Worm (Caenorhabditis elegans) whole organism, young adult: ENCODE results near the gene D2045.8.

Experiments
- B0019.2 ChIP-seq: fragments of 200-800 bp; sonication (Bioruptor generic); conservative IDR thresholded peaks from 2 replicates; pipeline ENCODE4 v1.3.6; 2022; ENCODE audit warnings: missing genetic modification reagents, missing genetic modification characterization, missing compliant biosample characterization
- B0035.1 ChIP-seq: sonication (generic microtip); optimal IDR thresholded peaks from 2 replicates; lab custom pipeline; 2016; ENCODE audit warnings: missing genetic modification characterization, mild to moderate bottlenecking, missing compliant biosample characterization, missing genotype, missing genetic modification reagents
- B0336.3 ChIP-seq: fragments of 200-800 bp; sonication (Bioruptor generic); IDR thresholded peaks from 2 replicates; pipeline ENCODE4 v1.3.6; 2022; ENCODE audit warnings: missing genetic modification characterization, missing compliant biosample characterization
- C06A6.2 ChIP-seq: fragments of 200-800 bp; sonication (Bioruptor generic); conservative IDR thresholded peaks from 2 replicates; pipeline ENCODE4 v1.3.6; 2022; ENCODE audit warnings: missing genetic modification characterization, missing compliant biosample characterization
- D2030.7 ChIP-seq: fragments of 200-800 bp; sonication (Bioruptor generic); IDR thresholded peaks from 2 replicates; pipeline ENCODE4 v1.3.6; 2022; ENCODE audit warnings: missing genetic modification reagents, missing genetic modification characterization, missing compliant biosample characterization
- F33H1.4 ChIP-seq: fragments of 200-800 bp; sonication (Bioruptor generic); IDR thresholded peaks from 2 replicates; pipeline ENCODE4 v1.3.6; 2022; ENCODE audit warnings: missing genetic modification reagents, missing genetic modification characterization, missing compliant biosample characterization
- F37B4.10 ChIP-seq: fragments of 200-800 bp; sonication (Bioruptor generic); IDR thresholded peaks from 2 replicates; pipeline ENCODE4 v1.3.6; 2022; ENCODE audit warnings: missing genetic modification characterization, missing compliant biosample characterization
- F49E8.2 ChIP-seq: sonication (generic microtip); optimal IDR thresholded peaks from 3 replicates; lab custom pipeline; 2017; ENCODE audit warnings: missing genetic modification characterization, mild to moderate bottlenecking, missing compliant biosample characterization, antibody characterized with exemption, moderate library complexity; ENCODE audit not compliant: insufficient read depth
- F52B5.7 ChIP-seq: sonication (generic microtip); optimal IDR thresholded peaks from 2 replicates; lab custom pipeline; 2016; ENCODE audit warnings: mild to moderate bottlenecking, missing genetic modification characterization, missing compliant biosample characterization
- T26A5.8 ChIP-seq: sonication (generic microtip); optimal IDR thresholded peaks from 2 replicates; lab custom pipeline; 2016; ENCODE audit warnings: missing genetic modification characterization, missing compliant biosample characterization
- Y53G8AR.9 ChIP-seq: fragments of 200-800 bp; sonication (Bioruptor generic); conservative IDR thresholded peaks from 2 replicates; pipeline ENCODE4 v1.3.6; 2022; ENCODE audit warnings: missing genetic modification reagents, missing genetic modification characterization, missing compliant biosample characterization
- Y56A3A.18 ChIP-seq: fragments of 200-800 bp; sonication (Bioruptor generic); IDR thresholded peaks from 2 replicates; pipeline ENCODE4 v1.3.6; 2022; ENCODE audit warnings: missing genetic modification reagents, missing genetic modification characterization, missing compliant biosample characterization
- Y67H2A.10 ChIP-seq: fragments of 200-800 bp; sonication (Bioruptor generic); conservative IDR thresholded peaks from 2 replicates; pipeline ENCODE4 v1.3.6; 2022; ENCODE audit warnings: missing genetic modification reagents, missing genetic modification characterization, missing compliant biosample characterization
- Y95B8A.8 ChIP-seq: fragments of 200-800 bp; sonication (Bioruptor generic); IDR thresholded peaks from 2 replicates; pipeline ENCODE4 v1.3.6; 2022; ENCODE audit warnings: missing genetic modification reagents, missing genetic modification characterization, missing compliant biosample characterization
- ama-1 ChIP-seq, 3 experiments: fragments of 150-350 bp in 1 of 3; sonication (generic microtip) in 2 of 3; optimal IDR thresholded peaks; 2 replicates each; lab custom pipeline; 2014 to 2018; ENCODE audit warnings: missing biosample characterization in 2 of 3, missing genetic modification characterization in 2 of 3, missing genetic modification reagents in 2 of 3
- athp-1 ChIP-seq: sonication (generic microtip); optimal IDR thresholded peaks from 2 replicates; lab custom pipeline; 2017; ENCODE audit warnings: mild to moderate bottlenecking, missing genetic modification characterization, missing compliant biosample characterization
- attf-3 ChIP-seq: fragments of 200-800 bp; sonication (Bioruptor generic); conservative IDR thresholded peaks from 2 replicates; pipeline ENCODE4 v1.3.6; 2022; ENCODE audit warnings: missing genetic modification reagents, missing genetic modification characterization, missing compliant biosample characterization
- ccch-3 ChIP-seq: fragments of 200-800 bp; sonication (Bioruptor generic); optimal IDR thresholded peaks from 2 replicates; lab custom pipeline; 2018; ENCODE audit warnings: mild to moderate bottlenecking, missing genetic modification characterization, missing compliant biosample characterization
- ceh-100 ChIP-seq: fragments of 200-800 bp; sonication (Bioruptor generic); IDR thresholded peaks from 2 replicates; pipeline ENCODE4 v1.3.6; 2022; ENCODE audit warnings: missing genetic modification reagents, missing genetic modification characterization, missing compliant biosample characterization
- ceh-58 ChIP-seq: fragments of 200-800 bp; sonication (Bioruptor generic); IDR thresholded peaks from 2 replicates; pipeline ENCODE4 v1.3.6; 2022; ENCODE audit warnings: missing genetic modification characterization, missing compliant biosample characterization
- ceh-91 ChIP-seq: fragments of 200-800 bp; sonication (Bioruptor generic); IDR thresholded peaks from 2 replicates; pipeline ENCODE4 v1.3.6; 2022; ENCODE audit warnings: missing genetic modification reagents, missing genetic modification characterization, missing compliant biosample characterization
- dpl-1 ChIP-seq: fragments of 150-350 bp; optimal IDR thresholded peaks from 2 replicates; lab custom pipeline; 2014; ENCODE audit warnings: missing biosample characterization, missing genetic modification reagents, missing genetic modification characterization
- efl-1 ChIP-seq: fragments of 150-350 bp; optimal IDR thresholded peaks from 2 replicates; lab custom pipeline; 2014; ENCODE audit warnings: missing biosample characterization, missing genetic modification reagents, missing genetic modification characterization
- egl-44 ChIP-seq: fragments of 200-800 bp; sonication (Bioruptor generic); IDR thresholded peaks from 2 replicates; pipeline ENCODE4 v1.3.6; 2022; ENCODE audit warnings: missing genetic modification reagents, missing genetic modification characterization, missing compliant biosample characterization
- egrh-3 ChIP-seq: fragments of 200-800 bp; sonication (Bioruptor generic); IDR thresholded peaks from 2 replicates; pipeline ENCODE4 v1.3.6; 2022; ENCODE audit warnings: missing genetic modification reagents, missing genetic modification characterization, missing compliant biosample characterization
- ekl-4 ChIP-seq: fragments of 200-800 bp; sonication (Bioruptor generic); IDR thresholded peaks from 2 replicates; pipeline ENCODE4 v1.3.6; 2022; ENCODE audit warnings: missing genetic modification reagents, missing genetic modification characterization, missing compliant biosample characterization
- hmg-20 ChIP-seq: fragments of 200-800 bp; sonication (Bioruptor generic); IDR thresholded peaks from 2 replicates; pipeline ENCODE4 v1.3.6; 2022; ENCODE audit warnings: missing genetic modification reagents, missing genetic modification characterization, missing compliant biosample characterization
- lag-1 ChIP-seq: fragments of 200-800 bp; sonication (Bioruptor generic); IDR thresholded peaks from 2 replicates; pipeline ENCODE4 v1.3.6; 2022; ENCODE audit warnings: missing genetic modification reagents, missing genetic modification characterization, missing compliant biosample characterization
- let-607 ChIP-seq, 2 experiments: fragments of 200-800 bp in 1 of 2; sonication (Bioruptor generic) in 1 of 2; sonication (generic microtip) in 1 of 2; optimal IDR thresholded peaks; 2 replicates each; lab custom pipeline; 2016 to 2018; ENCODE audit warnings: mild to moderate bottlenecking in 2 of 2, missing compliant biosample characterization in 2 of 2, missing genetic modification characterization in 2 of 2, moderate library complexity in 2 of 2, missing genotype in 1 of 2
- lin-35 ChIP-seq, 3 experiments: fragments of 150-350 bp in 2 of 3; sonication (generic microtip) in 1 of 3; optimal IDR thresholded peaks; 2 replicates each; lab custom pipeline; 2014 to 2018; ENCODE audit warnings: missing biosample characterization in 3 of 3, missing genetic modification characterization in 3 of 3, missing genetic modification reagents in 3 of 3
- lsl-1 ChIP-seq: fragments of 200-800 bp; sonication (Bioruptor generic); optimal IDR thresholded peaks from 2 replicates; lab custom pipeline; 2018; ENCODE audit warnings: mild to moderate bottlenecking, missing genetic modification characterization, moderate library complexity, missing compliant biosample characterization
- nfya-2 ChIP-seq: fragments of 200-800 bp; sonication (Bioruptor generic); IDR thresholded peaks from 2 replicates; pipeline ENCODE4 v1.3.6; 2022; ENCODE audit warnings: missing genetic modification reagents, missing genetic modification characterization, missing compliant biosample characterization
- nhr-27 ChIP-seq: fragments of 200-800 bp; sonication (Bioruptor generic); optimal IDR thresholded peaks from 2 replicates; lab custom pipeline; 2018; ENCODE audit warnings: mild to moderate bottlenecking, missing genetic modification characterization, moderate library complexity, missing compliant biosample characterization
- nhr-90 ChIP-seq: sonication (generic microtip); optimal IDR thresholded peaks from 2 replicates; lab custom pipeline; 2016; ENCODE audit warnings: missing genotype, mild to moderate bottlenecking, missing genetic modification characterization, missing compliant biosample characterization
- pbrm-1 ChIP-seq: fragments of 200-800 bp; sonication (Bioruptor generic); IDR thresholded peaks from 2 replicates; pipeline ENCODE4 v1.3.6; 2022; ENCODE audit warnings: missing genetic modification reagents, missing genetic modification characterization, missing compliant biosample characterization
- rcor-1 ChIP-seq: fragments of 200-800 bp; sonication (Bioruptor generic); IDR thresholded peaks from 2 replicates; pipeline ENCODE4 v1.3.6; 2022; ENCODE audit warnings: missing genetic modification reagents, missing genetic modification characterization, missing compliant biosample characterization
- repo-1 ChIP-seq: sonication (generic microtip); optimal IDR thresholded peaks from 2 replicates; lab custom pipeline; 2017; ENCODE audit warnings: mild to moderate bottlenecking, missing genetic modification characterization, missing compliant biosample characterization
- rpc-1 ChIP-seq, 2 experiments: fragments of 150-350 bp in 1 of 2; sonication (generic microtip) in 1 of 2; optimal IDR thresholded peaks; 2 replicates each; lab custom pipeline; 2014 to 2018; ENCODE audit warnings: missing biosample characterization in 1 of 2, missing genetic modification characterization in 1 of 2, missing genetic modification reagents in 1 of 2, missing genotype in 1 of 2
- snpc-1.3 ChIP-seq: sonication (generic microtip); optimal IDR thresholded peaks from 2 replicates; lab custom pipeline; 2017; ENCODE audit warnings: missing genetic modification characterization, mild to moderate bottlenecking, missing compliant biosample characterization, antibody characterized with exemption, moderate library complexity, missing genotype, missing genetic modification reagents; ENCODE audit not compliant: insufficient read depth
- snpc-4 ChIP-seq, 5 experiments: fragments of 150-350 bp in 1 of 5; sonication (generic microtip) in 4 of 5; optimal IDR thresholded peaks; 2 replicates each; lab custom pipeline; 2014 to 2018; ENCODE audit warnings: missing genetic modification characterization in 5 of 5, missing biosample characterization in 3 of 5, antibody characterized with exemption in 2 of 5, mild to moderate bottlenecking in 2 of 5, missing compliant biosample characterization in 2 of 5, missing genotype in 2 of 5, moderate library complexity in 2 of 5, missing genetic modification reagents in 1 of 5
- tbp1 ChIP-seq: fragments of 200-800 bp; sonication (Bioruptor generic); optimal IDR thresholded peaks from 2 replicates; lab custom pipeline; 2018; ENCODE audit warnings: mild to moderate bottlenecking, missing genetic modification characterization, missing compliant biosample characterization
- tlf-1 ChIP-seq: fragments of 200-800 bp; sonication (Bioruptor generic); optimal IDR thresholded peaks from 2 replicates; lab custom pipeline; 2018; ENCODE audit warnings: mild to moderate bottlenecking, missing genetic modification characterization, missing compliant biosample characterization
- unc-130 ChIP-seq: sonication (generic microtip); optimal IDR thresholded peaks from 2 replicates; lab custom pipeline; 2016; ENCODE audit warnings: missing genetic modification reagents, missing genetic modification characterization, missing compliant biosample characterization
- zfh-2 ChIP-seq: fragments of 200-800 bp; sonication (Bioruptor generic); conservative IDR thresholded peaks from 2 replicates; pipeline ENCODE4 v1.3.6; 2022; ENCODE audit warnings: missing genetic modification reagents, missing genetic modification characterization, missing compliant biosample characterization

Gene D2045.8

ce11 chrIII:10505943-10506698 lies 24.0 kb downstream of the D2045.8 start (continued):
- TF ChIP-seq egl-44 (peak; percentile 13), hmg-20 (GFP tag; lab: Robert Waterston, UW) (peak; percentile 10; the same call in 1 of the 2 replicates), T26A5.8 (tag; lab: Kevin White, UChicago) (no peak), snpc-1.3 (tag; lab: Kevin White, UChicago) (peak; percentile 80), ekl-4 (GFP tag; lab: Robert Waterston, UW) (peak; percentile 57), nhr-27 (tag; lab: Kevin White, UChicago) (peak; percentile 21), lin-35 (GFP tag; optimal IDR thresholded peaks at IDR 0.05; lab: Kevin White, UChicago) (no peak), nfya-2 (GFP tag; lab: Robert Waterston, UW) (0 out of 2 replicates have a peak, but pooled peaks have one; percentile 30), B0019.2 (peak; percentile 26), F37B4.10 (GFP tag; lab: Robert Waterston, UW) (0 out of 2 replicates have a peak, but pooled peaks have one; percentile 6), tlf-1 (GFP tag; lab: Kevin White, UChicago) (peak; percentile 87), unc-130 (GFP tag; lab: Kevin White, UChicago) (peak; percentile 51), lag-1 (GFP tag; lab: Robert Waterston, UW) (no peak), pbrm-1 (GFP tag; lab: Robert Waterston, UW) (peak; percentile 59), attf-3 (GFP tag; lab: Robert Waterston, UW) (no peak), ama-1 (optimal IDR thresholded peaks at IDR 0.05; lab: Kevin White, UChicago) (peak; percentile 55), ama-1 (GFP tag; optimal IDR thresholded peaks at IDR 0.05; lab: Kevin White, UChicago) (peak in 1 of 2 experiments; percentile 91), B0336.3 (GFP tag; lab: Robert Waterston, UW) (peak; percentile 97), Y95B8A.8 (peak; percentile 94; the same call in 1 of the 2 replicates), ceh-58 (GFP tag; lab: Robert Waterston, UW) (peak; percentile 78), snpc-4 (GFP tag; optimal IDR thresholded peaks at IDR 0.05; lab: Kevin White, UChicago) (peak; percentile 51), snpc-4 (tag; optimal IDR thresholded peaks at IDR 0.05; lab: Kevin White, UChicago) (peak in 3 of 4 experiments; percentile 9 to 78 (median 29)), C06A6.2 (no peak), Y67H2A.10 (GFP tag; lab: Robert Waterston, UW) (peak; percentile 48; the same call in 1 of the 2 replicates), ceh-100 (GFP tag; lab: Robert Waterston, UW) (peak; percentile 40; the same call in 1 of the 2 replicates), rpc-1 (optimal IDR thresholded peaks at IDR 0.05; lab: Kevin White, UChicago) (peak; percentile 12), rpc-1 (tag; optimal IDR thresholded peaks at IDR 0.05; lab: Kevin White, UChicago) (no peak), Y56A3A.18 (GFP tag; lab: Robert Waterston, UW) (peak; percentile 46; the same call in 1 of the 2 replicates), egrh-3 (GFP tag; lab: Robert Waterston, UW) (no peak; the same call in 1 of the 2 replicates), athp-1 (tag; lab: Kevin White, UChicago) (peak; percentile 58), dpl-1 (GFP tag; lab: Kevin White, UChicago) (peak; percentile 9), tbp1 (GFP tag; lab: Kevin White, UChicago) (peak; percentile 62), zfh-2 (GFP tag; lab: Robert Waterston, UW) (peak; percentile 80), F52B5.7 (tag; lab: Kevin White, UChicago) (no peak), Y53G8AR.9 (GFP tag; lab: Robert Waterston, UW) (peak; percentile 93), D2030.7 (peak; percentile 88), rcor-1 (GFP tag; lab: Robert Waterston, UW) (peak; percentile 69), lsl-1 (peak; percentile 48), B0035.1 (tag; lab: Kevin White, UChicago) (no peak), nhr-90 (tag; lab: Kevin White, UChicago) (peak; percentile 58), let-607 (tag; optimal IDR thresholded peaks at IDR 0.05; lab: Kevin White, UChicago) (no peak), ceh-91 (GFP tag; lab: Robert Waterston, UW) (peak; percentile 50; the same call in 1 of the 2 replicates), F49E8.2 (tag; lab: Kevin White, UChicago) (peak; percentile 92), F33H1.4 (peak; percentile 44), efl-1 (GFP tag; lab: Kevin White, UChicago) (peak; percentile 20), repo-1 (peak; percentile 60), ccch-3 (GFP tag; lab: Kevin White, UChicago) (no peak)
